Worm (Caenorhabditis elegans): Measurements from ENCODE around the gene F09F7.6.

- TF ChIP-seq lin-15B (tag; optimal IDR thresholded peaks at IDR 0.05) (no peak), fos-1 (tag; optimal IDR thresholded peaks at IDR 0.05) (no peak), ztf-11 (tag; optimal IDR thresholded peaks at IDR 0.05) (no peak), elt-3 (tag; optimal IDR thresholded peaks at IDR 0.05) (no peak), unc-62 (GFP tag; optimal IDR thresholded peaks at IDR 0.05) (no peak)
These were observed 1.7 kb downstream of the F09F7.6 start for ce11 chrIII:5550193-5550592.

Data from whole organism, L3 larva.